Worm (Caenorhabditis elegans): ENCODE results near the gene C53A3.1.

The C53A3.1 gene

ce11 chrV:5780713-5781360, 20.8 kb upstream of the C53A3.1 start, which contains the start of gene F44E7.5 (continued):
- TF ChIP-seq hif-1 (tag; optimal IDR thresholded peaks at IDR 0.05): peak in 1 of 2 experiments; percentile 12
- TF ChIP-seq tag-97 (GFP tag; IDR thresholded peaks at IDR 0.05): no peak
- peak; percentile 29 for TF ChIP-seq cey-2 (tag; optimal IDR thresholded peaks at IDR 0.05; ENCODE audit: borderline replicate concordance, insufficient read depth)
- TF ChIP-seq unc-130 (GFP tag; optimal IDR thresholded peaks at IDR 0.05): peak; percentile 12
- peak; percentile 96 for TF ChIP-seq spr-1 (tag; optimal IDR thresholded peaks at IDR 0.05)
- TF ChIP-seq F44E2.7 (GFP tag; IDR thresholded peaks at IDR 0.05): no peak
- no peak for TF ChIP-seq dmd-8 (GFP tag; IDR thresholded peaks at IDR 0.05)
- peak; percentile 88 for TF ChIP-seq mep-1 (tag; optimal IDR thresholded peaks at IDR 0.05)
- no peak for TF ChIP-seq tra-1 (GFP tag; IDR thresholded peaks at IDR 0.05)
- TF ChIP-seq vab-7 (GFP tag; IDR thresholded peaks at IDR 0.05): no peak
- TF ChIP-seq Y105C5A.15 (GFP tag; IDR thresholded peaks at IDR 0.05): no peak
- no peak for TF ChIP-seq F26F4.8 (GFP tag; conservative IDR thresholded peaks at IDR 0.05)
- no peak for TF ChIP-seq zfp-2 (tag; optimal IDR thresholded peaks at IDR 0.05)
- TF ChIP-seq nhr-41 (GFP tag; IDR thresholded peaks at IDR 0.05): no peak
- TF ChIP-seq set-16 (GFP tag; IDR thresholded peaks at IDR 0.05): no peak
- TF ChIP-seq zip-11 (GFP tag; IDR thresholded peaks at IDR 0.05): peak; percentile 95
- no peak for TF ChIP-seq lin-39 (tag; optimal IDR thresholded peaks at IDR 0.05)
- TF ChIP-seq daf-19 (GFP tag; conservative IDR thresholded peaks at IDR 0.05): 0 out of 2 replicates have a peak, but pooled peaks have one; percentile 14
- no peak for TF ChIP-seq ztf-11 (tag; optimal IDR thresholded peaks at IDR 0.05)
- peak; percentile 80 for TF ChIP-seq nhr-28 (tag; optimal IDR thresholded peaks at IDR 0.05)
- peak; percentile 76 for TF ChIP-seq mes-2 (tag; optimal IDR thresholded peaks at IDR 0.05; ENCODE audit: poor library complexity, severe bottlenecking)
- TF ChIP-seq aly-2 (tag; optimal IDR thresholded peaks at IDR 0.05): no peak
- no peak for TF ChIP-seq D1046.2 (GFP tag; IDR thresholded peaks at IDR 0.05)
- TF ChIP-seq nhr-42 (GFP tag; IDR thresholded peaks at IDR 0.05): no peak
- TF ChIP-seq ces-1 (GFP tag; optimal IDR thresholded peaks at IDR 0.05): no peak
- TF ChIP-seq Y5F2A.4 (GFP tag; optimal IDR thresholded peaks at IDR 0.05): no peak
- TF ChIP-seq madf-5 (GFP tag; IDR thresholded peaks at IDR 0.05): no peak
- no peak for TF ChIP-seq F37D6.2 (tag; optimal IDR thresholded peaks at IDR 0.05)
- no peak for TF ChIP-seq attf-4 (tag; optimal IDR thresholded peaks at IDR 0.05)
- TF ChIP-seq Y75B8A.6 (GFP tag; IDR thresholded peaks at IDR 0.05): no peak
- no peak for TF ChIP-seq daf-8 (GFP tag; IDR thresholded peaks at IDR 0.05)
- TF ChIP-seq mdt-29 (GFP tag; IDR thresholded peaks at IDR 0.05): no peak
- peak in 1 of 2 experiments; percentile 23 for TF ChIP-seq unc-62 (GFP tag; optimal IDR thresholded peaks at IDR 0.05 in 1 of 2)
- TF ChIP-seq unc-62 (tag; optimal IDR thresholded peaks at IDR 0.05): no peak
- no peak for TF ChIP-seq nhr-10 (tag; optimal IDR thresholded peaks at IDR 0.05)
- no peak for TF ChIP-seq ZK337.2 (GFP tag; IDR thresholded peaks at IDR 0.05)
- no peak for TF ChIP-seq dmd-9 (GFP tag; IDR thresholded peaks at IDR 0.05)
- TF ChIP-seq lin-29 (GFP tag; IDR thresholded peaks at IDR 0.05): peak; percentile 39; the same call in 1 of the 2 replicates
- TF ChIP-seq egl-43 (GFP tag; IDR thresholded peaks at IDR 0.05): 0 out of 2 replicates have a peak, but pooled peaks have one; percentile 57

DNA sequence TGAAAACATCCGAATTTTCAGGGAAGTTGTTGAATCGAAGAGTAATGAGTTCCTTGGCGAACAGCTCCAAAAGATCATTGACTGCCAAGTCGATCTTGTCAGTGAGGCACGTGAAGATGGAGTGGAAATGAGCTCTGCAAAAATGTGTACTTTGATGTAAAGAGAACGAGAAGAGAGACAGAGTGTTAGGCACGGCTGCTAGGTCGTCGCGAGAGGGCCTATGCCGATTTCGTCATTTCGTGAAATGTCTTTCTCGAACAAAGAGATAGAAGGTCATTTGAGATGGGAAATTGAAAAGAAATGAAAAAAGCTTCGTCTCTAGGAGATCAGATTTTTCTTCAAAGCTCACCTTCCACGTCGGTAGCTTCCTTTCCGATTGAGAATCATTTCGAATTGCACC, 20.0 kb upstream of the C53A3.1 start:
- TF ChIP-seq ctbp-1 (GFP tag; IDR thresholded peaks at IDR 0.05) (no peak), ztf-7 (tag; optimal IDR thresholded peaks at IDR 0.05) (peak; percentile 60), egl-43 (GFP tag; IDR thresholded peaks at IDR 0.05) (no peak), hmg-1.1 (GFP tag; IDR thresholded peaks at IDR 0.05) (0 out of 2 replicates have a peak, but pooled peaks have one; percentile 13), unc-62 (GFP tag; optimal IDR thresholded peaks at IDR 0.05 in 1 of 2) (peak in 1 of 2 experiments; percentile 75), unc-62 (tag; optimal IDR thresholded peaks at IDR 0.05) (no peak), nhr-28 (tag; optimal IDR thresholded peaks at IDR 0.05) (peak; percentile 22), mxl-3 (GFP tag; optimal IDR thresholded peaks at IDR 0.05) (peak; percentile 26), duxl-1 (tag; optimal IDR thresholded peaks at IDR 0.05; ENCODE audit: poor library complexity) (no peak), spr-3 (GFP tag; optimal IDR thresholded peaks at IDR 0.05) (peak; percentile 37), aha-1 (tag) (peak; percentile 52), nhr-11 (tag; optimal IDR thresholded peaks at IDR 0.05) (peak; percentile 42), zip-11 (GFP tag; IDR thresholded peaks at IDR 0.05) (peak; percentile 67), lsy-2 (tag; optimal IDR thresholded peaks at IDR 0.05) (peak in 1 of 2 experiments; percentile 18), unc-130 (GFP tag; optimal IDR thresholded peaks at IDR 0.05) (no peak), hlh-30 (tag; optimal IDR thresholded peaks at IDR 0.05; ENCODE audit: insufficient read depth) (peak; percentile 10), pha-4 (GFP tag; IDR thresholded peaks at IDR 0.05) (no peak), pha-4 (tag; optimal IDR thresholded peaks at IDR 0.05) (no peak), mep-1 (tag; optimal IDR thresholded peaks at IDR 0.05) (peak; percentile 18)
